Fruit fly (Drosophila melanogaster): ENCODE measurements around the gene slp1.

DNA sequence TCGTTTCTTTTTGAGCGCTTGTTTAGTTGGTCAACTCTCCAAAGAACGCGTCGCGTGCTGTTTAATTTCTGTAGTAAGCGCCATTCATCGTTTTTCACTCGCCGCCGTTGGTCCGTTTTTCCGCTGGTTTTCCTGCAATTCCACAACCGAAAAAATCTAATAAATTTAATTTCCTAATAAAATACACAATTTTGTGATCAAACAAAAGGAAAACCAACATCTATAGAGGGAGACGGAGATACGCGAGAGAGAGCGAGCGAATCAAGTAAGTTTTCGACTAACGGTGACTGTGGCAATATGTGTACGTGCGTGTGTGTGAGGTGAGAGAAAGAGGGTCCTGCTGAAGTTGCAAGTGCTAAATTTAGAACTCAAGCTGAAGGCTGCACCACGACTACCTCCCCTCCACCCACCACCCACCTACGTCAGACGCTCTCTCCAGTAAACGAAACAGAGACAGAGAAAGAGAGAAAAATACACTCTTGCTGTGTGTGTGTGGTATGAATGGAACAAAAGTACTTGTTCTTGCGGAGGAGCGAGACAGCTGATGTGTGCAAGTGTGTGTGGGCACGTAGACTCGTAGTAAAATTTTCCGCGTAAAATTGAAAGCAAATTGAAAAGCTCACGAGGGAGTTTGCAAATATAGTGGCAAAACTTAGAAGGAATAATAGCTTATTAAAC, 21.9 kb upstream of the slp1 start, which contains the start of gene Reph:
- TF ChIP-seq CG8478 (optimal IDR thresholded peaks at IDR 0.05) (no peak), CTCF (optimal IDR thresholded peaks at IDR 0.05) (peak in 1 of 2 experiments; percentile 6)
